Comparison of ENCODE assay signal across 1 fruit fly cellular context in the genomic region with DNA sequence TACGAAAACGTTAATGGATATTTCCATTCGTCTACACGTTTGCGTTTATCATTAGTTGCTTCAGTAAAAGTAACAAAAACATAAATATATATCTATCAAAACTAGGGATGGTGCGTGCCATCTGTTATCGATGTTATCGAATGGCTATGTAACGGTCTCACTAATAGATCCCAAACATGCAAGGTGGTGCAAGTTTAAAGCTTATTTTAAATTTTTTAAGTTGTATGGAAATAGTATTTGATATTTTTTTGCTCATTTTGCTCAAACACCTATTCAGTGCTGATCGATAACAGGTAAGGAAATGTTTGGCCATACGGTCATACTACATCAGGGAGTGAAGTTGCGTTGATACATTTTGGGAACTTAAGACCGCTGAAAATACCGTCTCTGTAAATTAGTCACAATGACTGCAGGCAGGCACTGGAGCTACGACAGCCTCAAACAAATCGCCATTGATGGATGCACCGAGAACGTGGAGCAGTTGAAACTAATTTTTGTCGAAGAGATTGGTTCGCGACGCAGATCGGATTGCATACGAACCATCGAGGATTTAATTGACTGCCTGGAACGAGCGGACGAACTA.
TF ChIP-seq lines count a peak whose summit lies in the region.

Gene CG45099, minus strand, starts transcription at position 127 of the 583 bp plus-strand sequence.
Gene CG6015, minus strand, starts transcription at position 127 of the 583 bp plus-strand sequence.
Gene pit, plus strand, starts transcription at position 139 of the 583 bp plus-strand sequence.
Gene Fadd, plus strand, starts transcription at position 296 of the 583 bp plus-strand sequence.

TF ChIP-seq in whole organism, embryonic, 481 proteins besides CTCF, POLR2A, EP300 and RAD21 (continued from another document and continues in another):
- TF ChIP-seq croc (GFP tag; conservative IDR thresholded peaks at IDR 0.05; lab: Robert Waterston, UW) (no peak), CG2678 (tag; optimal IDR thresholded peaks at IDR 0.05; lab: Kevin White, UChicago) (no peak), CG17802 (tag; optimal IDR thresholded peaks at IDR 0.05; lab: Kevin White, UChicago) (no peak), dmrt11E (tag; optimal IDR thresholded peaks at IDR 0.05; lab: Kevin White, UChicago) (no peak), CG6175 (GFP tag; IDR thresholded peaks at IDR 0.05; lab: Robert Waterston, UW) (no peak), CG16813 (GFP tag; IDR thresholded peaks at IDR 0.05; lab: Robert Waterston, UW; ENCODE audit: partially characterized antibody) (peak; percentile 66), Chrac-16 (GFP tag; optimal IDR thresholded peaks at IDR 0.05; lab: Kevin White, UChicago) (no peak), Neu2 (GFP tag; optimal IDR thresholded peaks at IDR 0.05; lab: Kevin White, UChicago; ENCODE audit: borderline replicate concordance) (no peak), Med (GFP tag; lab: Kevin White, UChicago) (peak; percentile 92), CG1529 (GFP tag; optimal IDR thresholded peaks at IDR 0.05; lab: Kevin White, UChicago) (no peak), Optix (GFP tag; IDR thresholded peaks at IDR 0.05; lab: Robert Waterston, UW) (no peak), ftz-f1 (GFP tag; optimal IDR thresholded peaks at IDR 0.05; lab: Kevin White, UChicago) (no peak), CG16815 (GFP tag; optimal IDR thresholded peaks at IDR 0.05; lab: Kevin White, UChicago) (no peak), nerfin-1 (tag; optimal IDR thresholded peaks at IDR 0.05; lab: Kevin White, UChicago) (peak; percentile 30), trem (tag; optimal IDR thresholded peaks at IDR 0.05; lab: Kevin White, UChicago) (peak; percentile 62), CG17328 (GFP tag; IDR thresholded peaks at IDR 0.05; lab: Robert Waterston, UW) (no peak), bbx (GFP tag; IDR thresholded peaks at IDR 0.05; lab: Robert Waterston, UW; ENCODE audit: partially characterized antibody) (peak; percentile 42; the same call in 1 of the 2 replicates), CG8388 (GFP tag; optimal IDR thresholded peaks at IDR 0.05; lab: Kevin White, UChicago) (no peak), CG3995 (GFP tag; optimal IDR thresholded peaks at IDR 0.05; lab: Kevin White, UChicago) (peak; percentile 16), CG14050 (GFP tag; IDR thresholded peaks at IDR 0.05; lab: Robert Waterston, UW) (no peak), CG12659 (GFP tag; optimal IDR thresholded peaks at IDR 0.05; lab: Kevin White, UChicago) (peak; percentile 43), CG7928 (GFP tag; optimal IDR thresholded peaks at IDR 0.05; lab: Kevin White, UChicago) (peak; percentile 64), cad (GFP tag; optimal IDR thresholded peaks at IDR 0.05; lab: Kevin White, UChicago) (no peak), gro (GFP tag; optimal IDR thresholded peaks at IDR 0.05; lab: Kevin White, UChicago) (no peak), twi (tag; optimal IDR thresholded peaks at IDR 0.05; lab: Kevin White, UChicago) (no peak), D (optimal IDR thresholded peaks at IDR 0.05; lab: Kevin White, UChicago) (peak; percentile 9), D (GFP tag; optimal IDR thresholded peaks at IDR 0.05; lab: Kevin White, UChicago) (no peak), CG13123 (GFP tag; optimal IDR thresholded peaks at IDR 0.05; lab: Kevin White, UChicago) (no peak), CG8924 (tag; optimal IDR thresholded peaks at IDR 0.05; lab: Kevin White, UChicago) (peak; percentile 36), btn (GFP tag; optimal IDR thresholded peaks at IDR 0.05; lab: Kevin White, UChicago) (no peak), CG1603 (tag; optimal IDR thresholded peaks at IDR 0.05; lab: Kevin White, UChicago) (no peak), Ets65A (GFP tag; lab: Kevin White, UChicago) (peak; percentile 22), CG3726 (GFP tag; IDR thresholded peaks at IDR 0.05; lab: Robert Waterston, UW) (no peak), Hr51 (GFP tag; optimal IDR thresholded peaks at IDR 0.05; lab: Kevin White, UChicago) (no peak), jumu (GFP tag; optimal IDR thresholded peaks at IDR 0.05; lab: Kevin White, UChicago) (no peak), Oli (tag; optimal IDR thresholded peaks at IDR 0.05; lab: Kevin White, UChicago) (no peak), CG15479 (GFP tag; optimal IDR thresholded peaks at IDR 0.05; lab: Kevin White, UChicago) (peak; percentile 31), CG17359 (tag; optimal IDR thresholded peaks at IDR 0.05; lab: Kevin White, UChicago) (no peak), Sry-δ (GFP tag; optimal IDR thresholded peaks at IDR 0.05; lab: Kevin White, UChicago) (peak; percentile 82), pum (GFP tag; optimal IDR thresholded peaks at IDR 0.05; lab: Kevin White, UChicago) (peak; percentile 6), fu2 (GFP tag; optimal IDR thresholded peaks at IDR 0.05; lab: Kevin White, UChicago) (no peak), CG6791 (GFP tag; IDR thresholded peaks at IDR 0.05; lab: Robert Waterston, UW; ENCODE audit: partially characterized antibody) (peak; percentile 56; the same call in 2 of the 3 replicates), sens (GFP tag; lab: Kevin White, UChicago) (peak; percentile 68), CG13287 (GFP tag; IDR thresholded peaks at IDR 0.05; lab: Robert Waterston, UW; ENCODE audit: partially characterized antibody) (peak; percentile 77), tna (GFP tag; IDR thresholded peaks at IDR 0.05; lab: Robert Waterston, UW; ENCODE audit: partially characterized antibody) (no peak), Abd-B (GFP tag; optimal IDR thresholded peaks at IDR 0.05; lab: Kevin White, UChicago) (peak; percentile 11), Dll (GFP tag; IDR thresholded peaks at IDR 0.05; lab: Robert Waterston, UW; ENCODE audit: partially characterized antibody) (peak; percentile 78), CG15696 (tag; optimal IDR thresholded peaks at IDR 0.05; lab: Kevin White, UChicago) (peak; percentile 11), chinmo (GFP tag; IDR thresholded peaks at IDR 0.05; lab: Robert Waterston, UW; ENCODE audit: partially characterized antibody) (no peak), nerfin-2 (GFP tag; IDR thresholded peaks at IDR 0.05; lab: Robert Waterston, UW; ENCODE audit: partially characterized antibody) (peak; percentile 50), CG42726 (GFP tag; IDR thresholded peaks at IDR 0.05; lab: Robert Waterston, UW; ENCODE audit: partially characterized antibody) (no peak), CG14667 (GFP tag; IDR thresholded peaks at IDR 0.05; lab: Robert Waterston, UW) (no peak), zen (tag; optimal IDR thresholded peaks at IDR 0.05; lab: Kevin White, UChicago) (peak; percentile 30), CG18764 (GFP tag; optimal IDR thresholded peaks at IDR 0.05; lab: Kevin White, UChicago) (no peak), pzg (GFP tag; optimal IDR thresholded peaks at IDR 0.05; lab: Kevin White, UChicago) (peak; percentile 66), sna (GFP tag; IDR thresholded peaks at IDR 0.05; lab: Robert Waterston, UW; ENCODE audit: partially characterized antibody) (peak; percentile 60; the same call in 1 of the 2 replicates), CG2116 (GFP tag; optimal IDR thresholded peaks at IDR 0.05; lab: Kevin White, UChicago) (peak; percentile 74), vnd (GFP tag; IDR thresholded peaks at IDR 0.05; lab: Robert Waterston, UW; ENCODE audit: partially characterized antibody) (peak; percentile 51; the same call in 1 of the 3 replicates), CG1024 (GFP tag; IDR thresholded peaks at IDR 0.05; lab: Robert Waterston, UW) (no peak), nmo (GFP tag; optimal IDR thresholded peaks at IDR 0.05; lab: Kevin White, UChicago) (peak; percentile 53), CG18011 (GFP tag; optimal IDR thresholded peaks at IDR 0.05; lab: Kevin White, UChicago) (no peak), insv (GFP tag; optimal IDR thresholded peaks at IDR 0.05; lab: Kevin White, UChicago) (peak in 1 of 2 experiments; percentile 17), Opbp (GFP tag; IDR thresholded peaks at IDR 0.05; lab: Robert Waterston, UW; ENCODE audit: partially characterized antibody) (0 out of 3 replicates have a peak, but pooled peaks have one; percentile 45), CG6689 (GFP tag; IDR thresholded peaks at IDR 0.05; lab: Robert Waterston, UW) (peak; percentile 54), MESR4 (GFP tag; optimal IDR thresholded peaks at IDR 0.05; lab: Kevin White, UChicago) (peak; percentile 34), CG10959 (GFP tag; IDR thresholded peaks at IDR 0.05; lab: Robert Waterston, UW) (no peak), B-H1 (GFP tag; IDR thresholded peaks at IDR 0.05; lab: Robert Waterston, UW) (no peak), amos (GFP tag; IDR thresholded peaks at IDR 0.05; lab: Robert Waterston, UW; ENCODE audit: partially characterized antibody) (peak; percentile 59; the same call in 1 of the 2 replicates), dpn (GFP tag; optimal IDR thresholded peaks at IDR 0.05; lab: Kevin White, UChicago) (peak in 1 of 2 experiments; percentile 26), Bdp1 (GFP tag; optimal IDR thresholded peaks at IDR 0.05; lab: Kevin White, UChicago) (no peak), dati (GFP tag; IDR thresholded peaks at IDR 0.05; lab: Robert Waterston, UW) (no peak), CG2199 (GFP tag; IDR thresholded peaks at IDR 0.05; lab: Robert Waterston, UW) (no peak; the same call in 2 of the 3 replicates), MBD-R2 (GFP tag; IDR thresholded peaks at IDR 0.05; lab: Robert Waterston, UW) (peak; percentile 66), BEAF-32 (GFP tag; optimal IDR thresholded peaks at IDR 0.05; lab: Kevin White, UChicago) (peak; percentile 73), CG13424 (tag; optimal IDR thresholded peaks at IDR 0.05; lab: Kevin White, UChicago) (no peak), CG32772 (GFP tag; IDR thresholded peaks at IDR 0.05; lab: Robert Waterston, UW) (no peak), NFAT (GFP tag; IDR thresholded peaks at IDR 0.05; lab: Robert Waterston, UW) (0 out of 2 replicates have a peak, but pooled peaks have one; percentile 11), CG10565 (GFP tag; optimal IDR thresholded peaks at IDR 0.05; lab: Kevin White, UChicago) (no peak), H15 (GFP tag; IDR thresholded peaks at IDR 0.05; lab: Robert Waterston, UW) (no peak), klu (GFP tag; IDR thresholded peaks at IDR 0.05; lab: Robert Waterston, UW) (no peak), inv (GFP tag; IDR thresholded peaks at IDR 0.05; lab: Robert Waterston, UW; ENCODE audit: partially characterized antibody) (peak; percentile 36; the same call in 1 of the 2 replicates), CG7745 (tag; optimal IDR thresholded peaks at IDR 0.05; lab: Kevin White, UChicago) (no peak), CG2129 (GFP tag; IDR thresholded peaks at IDR 0.05; lab: Robert Waterston, UW; ENCODE audit: partially characterized antibody) (no peak), org-1 (GFP tag; optimal IDR thresholded peaks at IDR 0.05; lab: Kevin White, UChicago) (no peak), gcm2 (GFP tag; optimal IDR thresholded peaks at IDR 0.05; lab: Kevin White, UChicago) (no peak), Ets97D (GFP tag; optimal IDR thresholded peaks at IDR 0.05; lab: Kevin White, UChicago) (peak; percentile 63), Dp (GFP tag; optimal IDR thresholded peaks at IDR 0.05; lab: Kevin White, UChicago) (peak; percentile 14), CoRest (tag; optimal IDR thresholded peaks at IDR 0.05; lab: Kevin White, UChicago) (no peak), dm (GFP tag; optimal IDR thresholded peaks at IDR 0.05; lab: Kevin White, UChicago) (peak; percentile 40), cato (GFP tag; optimal IDR thresholded peaks at IDR 0.05; lab: Kevin White, UChicago; ENCODE audit: borderline replicate concordance) (no peak), D19A (tag; optimal IDR thresholded peaks at IDR 0.05; lab: Kevin White, UChicago) (no peak), shn (GFP tag; optimal IDR thresholded peaks at IDR 0.05; lab: Kevin White, UChicago) (no peak), CG10267 (tag; optimal IDR thresholded peaks at IDR 0.05; lab: Kevin White, UChicago) (peak; percentile 46), CG15514 (GFP tag; optimal IDR thresholded peaks at IDR 0.05; lab: Kevin White, UChicago) (peak; percentile 9), Lim3 (GFP tag; IDR thresholded peaks at IDR 0.05; lab: Robert Waterston, UW) (no peak), knrl (GFP tag; IDR thresholded peaks at IDR 0.05; lab: Robert Waterston, UW; ENCODE audit: partially characterized antibody) (peak; percentile 72), CG34224 (GFP tag; IDR thresholded peaks at IDR 0.05; lab: Robert Waterston, UW; ENCODE audit: partially characterized antibody) (peak; percentile 75), CG3847 (GFP tag; IDR thresholded peaks at IDR 0.05; lab: Robert Waterston, UW) (peak; percentile 28; the same call in 1 of the 2 replicates), CG9932 (GFP tag; IDR thresholded peaks at IDR 0.05; lab: Robert Waterston, UW) (peak; percentile 9; the same call in 1 of the 2 replicates), phol (tag; optimal IDR thresholded peaks at IDR 0.05; lab: Kevin White, UChicago) (peak; percentile 41), ato (GFP tag; IDR thresholded peaks at IDR 0.05; lab: Robert Waterston, UW; ENCODE audit: partially characterized antibody) (peak; percentile 32; the same call in 1 of the 2 replicates), kay (GFP tag; optimal IDR thresholded peaks at IDR 0.05; lab: Kevin White, UChicago) (peak; percentile 53), gfzf (GFP tag; optimal IDR thresholded peaks at IDR 0.05; lab: Kevin White, UChicago) (peak; percentile 69), CG2120 (GFP tag; optimal IDR thresholded peaks at IDR 0.05; lab: Kevin White, UChicago) (peak; percentile 42), unc-4 (GFP tag; IDR thresholded peaks at IDR 0.05; lab: Robert Waterston, UW; ENCODE audit: partially characterized antibody) (peak; percentile 63), sqz (GFP tag; optimal IDR thresholded peaks at IDR 0.05; lab: Kevin White, UChicago) (no peak), tup (GFP tag; optimal IDR thresholded peaks at IDR 0.05; lab: Kevin White, UChicago) (no peak), E2f2 (GFP tag; IDR thresholded peaks at IDR 0.05; lab: Robert Waterston, UW) (peak; percentile 41; the same call in 1 of the 2 replicates), chif (GFP tag; optimal IDR thresholded peaks at IDR 0.05; lab: Kevin White, UChicago) (no peak), CG1792 (GFP tag; optimal IDR thresholded peaks at IDR 0.05; lab: Kevin White, UChicago) (no peak), CG6254 (GFP tag; optimal IDR thresholded peaks at IDR 0.05; lab: Kevin White, UChicago) (no peak), CG4617 (GFP tag; optimal IDR thresholded peaks at IDR 0.05; lab: Kevin White, UChicago; ENCODE audit: borderline replicate concordance) (peak; percentile 59), CG18262 (tag; optimal IDR thresholded peaks at IDR 0.05; lab: Kevin White, UChicago) (no peak), row (GFP tag; IDR thresholded peaks at IDR 0.05; lab: Robert Waterston, UW) (peak; percentile 48), Pdp1 (GFP tag; optimal IDR thresholded peaks at IDR 0.05; lab: Kevin White, UChicago) (peak in 1 of 2 experiments; percentile 66), en (GFP tag; optimal IDR thresholded peaks at IDR 0.05; lab: Kevin White, UChicago) (no peak), Stat92E (GFP tag; optimal IDR thresholded peaks at IDR 0.05; lab: Kevin White, UChicago) (peak in 1 of 3 experiments; percentile 52), CG17829 (tag; optimal IDR thresholded peaks at IDR 0.05; lab: Kevin White, UChicago) (peak; percentile 37)
